Worm (Caenorhabditis elegans): ENCODE data around the gene F55G7.1.
A peak's percentile ranks its signal among the peaks of the same experiment; 100 is the strongest.

F55G7.1 gene

ce11 chrX:11946788-11947463, 22.7 kb downstream of the F55G7.1 start, which contains the start of gene nfya-1 (continued):
- TF ChIP-seq ceh-88 (GFP tag; IDR thresholded peaks at IDR 0.05) (no peak), mdl-1 (tag; optimal IDR thresholded peaks at IDR 0.05) (peak in 1 of 2 experiments; percentile 35), C16A3.4 (tag; optimal IDR thresholded peaks at IDR 0.05) (peak; percentile 47), lin-35 (GFP tag; optimal IDR thresholded peaks at IDR 0.05) (peak; percentile 45 to 77), fkh-8 (tag; optimal IDR thresholded peaks at IDR 0.05) (no peak), fkh-4 (tag; optimal IDR thresholded peaks at IDR 0.05; ENCODE audit: borderline replicate concordance) (no peak), ceh-8 (GFP tag; optimal IDR thresholded peaks at IDR 0.05) (peak; percentile 5), blmp-1 (tag; optimal IDR thresholded peaks at IDR 0.05) (peak; percentile 73), swsn-7 (tag; optimal IDR thresholded peaks at IDR 0.05) (peak; percentile 43), alr-1 (tag; optimal IDR thresholded peaks at IDR 0.05; ENCODE audit: borderline replicate concordance) (no peak), pqm-1 (tag; optimal IDR thresholded peaks at IDR 0.05) (no peak), unc-98 (GFP tag; IDR thresholded peaks at IDR 0.05) (no peak), efl-1 (optimal IDR thresholded peaks at IDR 0.05) (peak; percentile 25 to 34), efl-1 (GFP tag; optimal IDR thresholded peaks at IDR 0.05 in 1 of 2) (peak in 1 of 2 experiments; percentile 90), nhr-76 (tag; optimal IDR thresholded peaks at IDR 0.05) (no peak), nhr-20 (tag; optimal IDR thresholded peaks at IDR 0.05) (peak; percentile 50), F16B12.6 (tag; optimal IDR thresholded peaks at IDR 0.05) (peak; percentile 91), egl-27 (tag; optimal IDR thresholded peaks at IDR 0.05) (no peak), rnt-1 (tag; optimal IDR thresholded peaks at IDR 0.05) (peak; percentile 64), nhr-19 (GFP tag; conservative IDR thresholded peaks at IDR 0.05) (peak; percentile 25; the same call in 1 of the 2 replicates), xbp-1 (tag; optimal IDR thresholded peaks at IDR 0.05) (peak; percentile 32), dpl-1 (GFP tag; optimal IDR thresholded peaks at IDR 0.05) (peak in 2 of 3 experiments; percentile 9 to 31), lin-14 (GFP tag; optimal IDR thresholded peaks at IDR 0.05) (peak; percentile 75)

- TF ChIP-seq dpl-1 (GFP tag; optimal IDR thresholded peaks at IDR 0.05) (peak in 2 of 3 experiments; percentile 28 to 32), fkh-8 (tag; optimal IDR thresholded peaks at IDR 0.05) (no peak), C16A3.4 (tag; optimal IDR thresholded peaks at IDR 0.05) (peak; percentile 28), C04F5.9 (tag; optimal IDR thresholded peaks at IDR 0.05) (no peak), F16B12.6 (tag; optimal IDR thresholded peaks at IDR 0.05) (peak; percentile 92), snu-23 (GFP tag; optimal IDR thresholded peaks at IDR 0.05) (no peak), sup-37 (GFP tag; optimal IDR thresholded peaks at IDR 0.05) (no peak), ama-1 (optimal IDR thresholded peaks at IDR 0.05) (no peak), nhr-28 (tag; optimal IDR thresholded peaks at IDR 0.05) (no peak), swsn-7 (tag; optimal IDR thresholded peaks at IDR 0.05) (peak; percentile 28), ceh-82 (tag; optimal IDR thresholded peaks at IDR 0.05) (peak in 1 of 3 experiments; percentile 5), nhr-237 (tag; optimal IDR thresholded peaks at IDR 0.05) (no peak), aha-1 (tag; optimal IDR thresholded peaks at IDR 0.05) (no peak), nhr-90 (tag; optimal IDR thresholded peaks at IDR 0.05; ENCODE audit: poor library complexity) (peak; percentile 8), xbp-1 (tag; optimal IDR thresholded peaks at IDR 0.05) (peak; percentile 10), tbx-2 (tag; optimal IDR thresholded peaks at IDR 0.05) (peak; percentile 21), dsc-1 (tag; optimal IDR thresholded peaks at IDR 0.05) (peak; percentile 16), unc-62 (GFP tag; optimal IDR thresholded peaks at IDR 0.05) (no peak), efl-1 (optimal IDR thresholded peaks at IDR 0.05) (peak; percentile 22 to 23), efl-1 (GFP tag; optimal IDR thresholded peaks at IDR 0.05 in 1 of 2) (peak in 1 of 2 experiments; percentile 4), nhr-47 (tag; optimal IDR thresholded peaks at IDR 0.05) (peak; percentile 45), egl-13 (tag; optimal IDR thresholded peaks at IDR 0.05) (peak; percentile 9), rnt-1 (tag; optimal IDR thresholded peaks at IDR 0.05) (peak; percentile 60), nhr-76 (tag; optimal IDR thresholded peaks at IDR 0.05) (no peak), nhr-20 (tag; optimal IDR thresholded peaks at IDR 0.05) (no peak), pag-3 (tag; optimal IDR thresholded peaks at IDR 0.05; ENCODE audit: borderline replicate concordance, insufficient read depth) (no peak), lin-35 (GFP tag; optimal IDR thresholded peaks at IDR 0.05) (peak; percentile 29 to 56), nhr-85 (tag) (peak; percentile 68)
Observed at ce11 chrX:11948184-11948894, 24.1 kb downstream of the F55G7.1 start, which contains the start of gene lsd-1. Gene lsd-1 (plus strand): TSS chrX:11948844.

Data from whole organism, L1 larva.